Worm (Caenorhabditis elegans) whole organism, L3 larva: ENCODE results near the gene C04C3.9.

ENCODE experiments used
- ama-1 ChIP-seq: fragments of 150-350 bp; optimal IDR thresholded peaks from 2 replicates; lab custom pipeline; 2018
- nhr-25 ChIP-seq: sonication (generic microtip); optimal IDR thresholded peaks from 2 replicates; lab custom pipeline; 2017; ENCODE audit warnings: missing biosample characterization, missing genetic modification characterization
- nhr-76 ChIP-seq: fragments of 150-350 bp; sonication (generic microtip); optimal IDR thresholded peaks from 5 replicates; lab custom pipeline; 2014; ENCODE audit warnings: missing biosample characterization, missing genetic modification characterization
- ztf-11 ChIP-seq: fragments of 150-350 bp; optimal IDR thresholded peaks from 2 replicates; lab custom pipeline; 2014; ENCODE audit warnings: missing biosample characterization, missing genetic modification characterization

DNA sequence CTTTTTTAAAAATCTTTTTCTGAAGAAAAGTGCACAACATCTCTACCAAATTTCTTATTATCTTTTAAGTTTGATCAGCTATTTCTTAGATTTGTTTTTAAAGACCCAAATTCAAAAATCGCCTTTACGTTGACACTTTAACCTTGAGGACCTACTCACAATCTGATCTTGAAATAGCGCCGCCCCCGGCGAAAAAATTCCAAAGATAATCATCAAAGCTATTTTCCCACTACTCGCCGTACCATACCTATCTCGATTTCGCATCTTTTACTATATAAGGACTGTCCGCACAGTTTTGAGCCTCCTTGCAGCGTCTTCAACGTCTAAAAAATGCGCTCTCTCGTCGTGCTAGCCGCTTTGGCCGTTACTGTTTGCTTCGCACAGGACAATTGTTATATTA, 12.5 kb upstream of the C04C3.9 start, which contains the start of gene grd-10:
- TF ChIP-seq nhr-76 (tag; lab: Kevin White, UChicago) (no peak), ama-1 (no peak), ztf-11 (no peak), nhr-25 (peak; percentile 19)
